Fruit fly (Drosophila melanogaster): ENCODE data around the gene CG15550.

The CG15550 gene

dm6 chr3R:30909840-30910239 is 27.1 kb downstream of the CG15550 start:
- no peak for TF ChIP-seq noc (tag; optimal IDR thresholded peaks at IDR 0.05)

DNA sequence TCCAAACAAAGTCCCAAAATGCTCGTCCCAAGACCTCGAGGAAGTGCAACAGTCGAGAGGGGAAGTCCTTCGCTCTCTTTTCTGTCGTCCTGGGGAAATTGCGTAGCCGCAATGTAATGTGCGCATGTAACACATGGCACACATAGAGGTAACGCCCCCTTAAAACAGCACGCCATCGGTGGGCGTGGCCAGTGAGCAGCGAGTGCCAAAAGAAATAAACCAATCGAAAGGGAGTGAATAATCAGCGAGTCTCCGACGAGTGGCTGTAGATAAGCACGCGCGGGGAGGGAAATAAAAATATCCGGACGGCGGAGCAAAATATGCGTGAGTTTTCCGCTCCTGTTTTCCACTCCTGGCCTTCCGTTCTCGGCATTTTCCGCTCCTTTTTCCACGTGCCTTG is 27.9 kb downstream of the CG15550 start:
- TF ChIP-seq noc (tag; optimal IDR thresholded peaks at IDR 0.05), result no peak

dm6 chr3R:30903994-30904393 is 32.9 kb downstream of the CG15550 start:
- TF ChIP-seq noc (tag; optimal IDR thresholded peaks at IDR 0.05), result no peak

DNA sequence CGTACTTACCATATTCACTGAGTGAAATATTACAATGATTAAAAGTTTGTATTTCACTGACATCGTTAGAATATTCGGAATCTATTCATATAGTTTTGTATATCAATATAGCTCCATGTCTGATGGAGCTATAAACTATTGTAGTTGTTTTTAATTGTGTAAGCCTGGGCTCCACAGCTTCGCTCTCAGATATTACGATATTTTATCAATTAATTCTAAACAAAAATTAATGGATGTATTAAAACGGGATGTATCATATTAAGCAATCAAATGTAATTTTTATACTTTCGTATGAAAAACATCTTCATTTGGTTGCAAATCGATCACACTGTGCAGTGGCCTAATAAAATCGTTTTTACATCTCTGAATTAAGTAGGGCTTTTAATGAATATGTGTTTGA is 34.8 kb downstream of the CG15550 start, which contains the start of gene CG33483:
TSS of gene CG33483 (minus strand) at position 101 of the 400 bp plus-strand sequence.
- TF ChIP-seq noc (tag; optimal IDR thresholded peaks at IDR 0.05), result no peak

DNA sequence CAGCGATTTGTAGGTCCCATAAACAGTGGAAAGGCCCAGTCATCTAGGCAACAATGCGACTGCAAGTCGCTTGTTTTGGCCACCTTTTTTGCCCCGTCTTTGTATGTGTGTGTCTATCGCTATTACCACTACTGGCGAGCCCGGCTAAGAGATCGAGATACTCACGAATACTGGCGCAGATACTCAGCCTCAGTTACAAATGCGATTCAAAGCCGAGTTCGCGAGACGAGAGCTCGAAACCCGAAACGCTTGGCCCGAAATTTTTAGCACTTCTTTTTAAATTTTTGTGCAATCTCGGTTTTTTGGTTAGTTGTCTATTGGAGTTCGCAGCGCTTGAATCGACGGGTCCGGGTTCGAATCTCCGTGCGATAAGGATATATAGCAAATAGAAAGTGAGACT is 43.2 kb downstream of the CG15550 start, which contains the start of gene Cyp4c3:
TSS of gene Cyp4c3 (plus strand) at position 301 of the 400 bp plus-strand sequence.
- no peak for TF ChIP-seq noc (tag; optimal IDR thresholded peaks at IDR 0.05)

DNA sequence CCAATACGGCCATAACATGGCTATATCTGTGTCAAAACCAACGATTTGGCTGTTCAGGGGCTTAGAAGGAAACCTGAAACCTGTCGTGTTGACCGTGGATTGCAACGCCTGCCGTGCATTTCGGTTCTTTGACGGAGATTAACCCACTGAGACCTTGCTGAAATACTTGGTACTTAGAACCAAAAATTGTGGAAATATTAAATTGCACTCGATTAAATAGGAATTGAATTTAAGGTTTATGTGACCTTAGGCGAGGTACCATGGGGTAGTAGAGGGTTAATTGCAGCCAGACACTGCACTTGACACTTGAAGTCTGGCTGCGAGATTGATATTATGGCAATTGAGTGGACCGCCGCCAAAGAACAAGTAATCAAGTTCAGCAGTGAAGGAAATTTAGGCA is 46.9 kb downstream of the CG15550 start:
- no peak for TF ChIP-seq noc (tag; optimal IDR thresholded peaks at IDR 0.05)

DNA sequence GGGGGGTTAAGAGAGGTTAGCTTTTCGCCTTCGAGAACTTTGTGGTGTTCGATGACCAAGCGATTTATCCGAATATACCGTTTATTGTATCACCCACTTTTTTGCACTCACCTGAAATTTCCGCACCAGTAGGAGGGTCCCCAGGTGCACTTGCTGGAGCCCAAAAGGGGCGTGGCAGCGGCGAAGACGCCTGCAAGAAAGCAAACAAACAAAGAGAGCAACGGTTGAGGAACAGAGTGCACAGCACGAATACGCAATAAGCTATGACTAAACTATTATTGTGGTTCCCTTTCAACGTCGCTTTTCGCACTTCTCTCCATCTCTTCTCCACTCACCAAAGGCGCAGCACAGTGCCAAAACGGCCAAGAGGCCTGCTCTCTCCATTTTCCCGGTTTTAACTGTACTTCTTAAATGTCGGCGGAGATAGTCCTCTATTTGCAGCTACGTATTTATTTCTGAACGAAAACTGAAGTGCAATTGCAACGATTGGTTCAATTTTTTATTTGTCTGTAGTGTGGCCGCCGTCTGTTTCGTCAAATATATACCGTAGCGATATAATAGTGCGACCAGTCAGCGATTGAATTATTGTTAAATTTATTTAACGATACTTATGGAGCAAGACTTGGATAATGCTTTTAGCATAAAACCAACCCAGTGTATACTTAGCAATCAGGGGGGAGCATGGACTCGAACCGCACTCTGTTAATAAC is 48.2 kb downstream of the CG15550 start, which contains the start of gene Sap-r:
TSS of gene Sap-r (minus strand) at position 513 of the 710 bp plus-strand sequence.
- TF ChIP-seq noc (tag; optimal IDR thresholded peaks at IDR 0.05), result no peak

DNA sequence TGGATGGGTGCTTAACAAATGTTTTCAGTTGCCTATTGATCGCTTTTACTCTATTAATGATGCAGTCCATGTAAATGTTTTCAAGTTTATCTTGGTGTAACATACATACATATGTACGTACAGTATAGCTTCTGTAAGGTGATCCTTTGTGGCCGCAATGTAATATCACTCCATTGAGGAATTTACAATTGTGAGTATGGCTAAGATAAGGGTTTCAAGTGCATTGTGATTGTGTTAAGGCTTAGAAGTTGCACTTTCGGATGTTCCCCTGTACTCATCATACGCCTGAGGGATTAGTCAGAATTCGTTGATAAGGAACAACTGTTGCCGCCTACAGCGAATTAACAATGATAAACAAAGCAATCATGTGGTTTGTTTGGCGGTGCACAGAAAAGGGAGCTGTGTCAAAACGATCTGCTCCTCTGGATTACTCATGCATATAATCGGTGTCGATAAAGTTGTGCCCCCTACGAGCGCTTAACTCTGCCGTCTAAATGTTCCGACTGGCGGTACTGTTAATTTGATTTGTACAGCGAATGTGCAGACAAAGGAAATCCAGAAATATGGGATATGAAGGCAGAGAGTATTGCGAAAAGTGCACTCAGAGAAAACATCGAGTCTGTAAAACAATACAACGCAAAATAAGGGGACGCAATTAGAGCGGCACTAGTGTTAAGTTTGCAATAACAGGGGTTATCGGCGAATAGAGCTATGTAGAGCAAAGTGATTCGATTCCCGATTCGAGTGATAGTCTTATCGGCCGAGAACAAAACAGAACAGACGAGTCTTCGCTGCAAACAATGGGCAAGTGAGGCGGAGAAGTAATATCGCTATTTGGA is 49.0 kb downstream of the CG15550 start:
- peak; percentile 69 for TF ChIP-seq noc (tag; optimal IDR thresholded peaks at IDR 0.05)

DNA sequence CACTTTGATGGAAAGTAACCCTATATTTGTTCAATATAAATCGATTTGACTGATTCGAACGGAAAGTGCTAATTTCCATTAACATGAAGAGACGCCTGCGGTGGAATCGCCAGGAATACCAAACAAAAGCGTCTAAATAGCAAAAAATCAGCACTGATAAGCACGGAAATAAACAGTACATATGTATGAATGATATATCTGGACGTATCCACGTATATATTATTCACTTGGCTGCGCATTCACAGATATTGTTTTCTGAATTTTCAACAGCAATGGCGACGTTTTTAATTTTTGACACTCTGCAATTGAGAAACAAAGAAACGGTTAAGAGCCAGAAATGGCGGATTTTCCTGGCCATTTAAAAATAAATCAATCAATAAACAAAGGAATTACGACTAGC is 49.6 kb downstream of the CG15550 start:
- no peak for TF ChIP-seq noc (tag; optimal IDR thresholded peaks at IDR 0.05)

DNA sequence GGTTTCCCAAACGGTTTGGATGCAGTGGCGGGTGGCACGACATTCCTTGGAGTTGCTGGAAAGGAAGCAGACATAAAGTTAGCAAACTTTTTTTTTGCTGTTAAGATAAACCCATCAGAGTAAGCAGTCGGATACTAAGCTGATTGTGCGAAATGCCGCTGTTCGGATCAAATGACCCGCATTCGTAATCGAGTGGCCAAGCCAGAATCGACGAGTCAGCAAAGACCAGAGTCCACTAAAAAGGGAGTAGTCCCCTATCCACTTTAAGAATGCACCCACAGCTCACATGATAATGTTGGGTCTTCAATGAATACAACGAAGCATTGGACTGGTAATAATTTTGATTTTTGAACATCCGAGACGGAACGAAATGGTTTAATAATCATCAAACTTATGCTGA is 50.1 kb downstream of the CG15550 start:
- TF ChIP-seq noc (tag; optimal IDR thresholded peaks at IDR 0.05), result no peak
